Worm (Caenorhabditis elegans) whole organism, L4/young adult: ENCODE data around the gene F14H8.2.
"Not testable (repeated sequence)": the region's sequence is repeated elsewhere in the genome, so short reads cannot be mapped to it uniquely, and the experiment has no call there.

Experiments
- W03F9.2 ChIP-seq: fragments of 150-350 bp; optimal IDR thresholded peaks from 2 replicates; lab custom pipeline; 2014; ENCODE audit warnings: missing biosample characterization, missing genetic modification characterization
- dao-5 ChIP-seq: sonication (generic microtip); optimal IDR thresholded peaks from 2 replicates; lab custom pipeline; 2016; ENCODE audit warnings: missing genotype, missing genetic modification characterization, moderate library complexity, missing compliant biosample characterization
- him-1 ChIP-seq: sonication (generic microtip); optimal IDR thresholded peaks from 2 replicates; lab custom pipeline; 2016; ENCODE audit warnings: missing genotype, missing genetic modification reagents, missing genetic modification characterization, missing compliant biosample characterization

DNA sequence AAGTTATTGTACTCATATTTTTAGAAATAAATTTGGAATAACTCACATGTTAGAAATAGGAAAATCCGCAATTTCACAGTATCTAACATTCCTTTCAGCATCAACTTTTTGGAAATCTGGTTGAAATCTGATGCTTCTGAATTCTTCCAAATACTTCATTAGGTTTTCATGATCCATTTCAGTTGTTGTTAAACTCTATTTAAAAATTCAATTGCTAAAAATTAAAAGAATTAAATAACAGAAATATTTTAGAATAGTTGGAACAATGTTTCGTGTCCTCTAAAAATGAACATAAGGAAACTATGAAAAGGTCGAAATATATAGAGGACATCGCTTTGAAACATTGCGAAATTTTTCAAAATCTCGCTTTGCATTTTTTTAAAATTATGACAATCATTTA, 11.2 kb upstream of the F14H8.2 start, which contains the start of gene cng-1:
- not testable (repeated sequence) for TF ChIP-seq him-1; dao-5 (tag; lab: Kevin White, UChicago); W03F9.2 (tag; lab: Kevin White, UChicago)
